Worm (Caenorhabditis elegans) whole organism, L1 larva: ENCODE data around the gene enpl-1.

Experiments
- C04F5.9 ChIP-seq: sonication (generic microtip); optimal IDR thresholded peaks from 2 replicates; lab custom pipeline; 2016; ENCODE audit warnings: missing genetic modification characterization, missing compliant biosample characterization
- C34B4.2 ChIP-seq: sonication (generic microtip); optimal IDR thresholded peaks from 2 replicates; lab custom pipeline; 2017; ENCODE audit warnings: mild to moderate bottlenecking, missing genetic modification characterization, missing compliant biosample characterization
- F16B12.6 ChIP-seq: fragments of 150-350 bp; optimal IDR thresholded peaks from 2 replicates; lab custom pipeline; 2014; ENCODE audit warnings: missing biosample characterization, missing genetic modification characterization
- aha-1 ChIP-seq: fragments of 150-350 bp; optimal IDR thresholded peaks from 2 replicates; lab custom pipeline; 2014; ENCODE audit warnings: missing biosample characterization, missing genetic modification characterization
- alr-1 ChIP-seq: fragments of 200-800 bp; sonication (Bioruptor generic); optimal IDR thresholded peaks from 2 replicates; lab custom pipeline; 2018; ENCODE audit warnings: borderline replicate concordance, mild to moderate bottlenecking, missing genetic modification characterization, missing compliant biosample characterization
- aly-2 ChIP-seq: fragments of 150-350 bp; optimal IDR thresholded peaks from 2 replicates; lab custom pipeline; 2014; ENCODE audit warnings: missing biosample characterization, missing genetic modification characterization
- blmp-1 ChIP-seq: fragments of 150-350 bp; optimal IDR thresholded peaks from 2 replicates; lab custom pipeline; 2014; ENCODE audit warnings: missing biosample characterization, missing genetic modification characterization
- ceh-63 ChIP-seq: fragments of 200-800 bp; sonication (Bioruptor generic); optimal IDR thresholded peaks from 2 replicates; lab custom pipeline; 2018; ENCODE audit warnings: mild to moderate bottlenecking, missing genetic modification characterization, missing compliant biosample characterization
- ceh-88 ChIP-seq: fragments of 200-800 bp; sonication (Bioruptor generic); IDR thresholded peaks from 2 replicates; pipeline ENCODE4 v1.3.6; 2022; ENCODE audit warnings: missing genetic modification characterization, missing compliant biosample characterization
- dpl-1 ChIP-seq, 3 experiments: fragments of 150-350 bp in 2 of 3; sonication (generic microtip) in 1 of 3; optimal IDR thresholded peaks; 2 replicates each; lab custom pipeline; 2014 to 2017; ENCODE audit warnings: missing biosample characterization in 3 of 3, missing genetic modification characterization in 3 of 3, missing genetic modification reagents in 3 of 3
- dsc-1 ChIP-seq: sonication (generic microtip); optimal IDR thresholded peaks from 2 replicates; lab custom pipeline; 2016; ENCODE audit warnings: mild to moderate bottlenecking, missing genetic modification characterization, missing compliant biosample characterization
- efl-1 ChIP-seq, 4 experiments: fragments of 150-350 bp; optimal IDR thresholded peaks in 3 of 4; peaks in 1 of 4; 1 replicate in 1 of 4; 2 replicates in 3 of 4; lab custom pipeline; 2014; ENCODE audit warnings: missing biosample characterization in 2 of 4, missing genetic modification characterization in 2 of 4, missing genetic modification reagents in 2 of 4
- efl-3 ChIP-seq: fragments of 200-800 bp; sonication (Bioruptor generic); optimal IDR thresholded peaks from 2 replicates; lab custom pipeline; 2018; ENCODE audit warnings: mild to moderate bottlenecking, missing genetic modification characterization, missing compliant biosample characterization
- egl-13 ChIP-seq: sonication (generic microtip); optimal IDR thresholded peaks from 2 replicates; lab custom pipeline; 2016; ENCODE audit warnings: missing genotype, missing genetic modification reagents, missing genetic modification characterization, missing compliant biosample characterization
- elt-3 ChIP-seq, 6 experiments: fragments of 150-350 bp in 1 of 6; sonication (generic microtip); optimal IDR thresholded peaks; 2 replicates each; lab custom pipeline; 2017 to 2018; ENCODE audit warnings: missing biosample characterization in 6 of 6, missing genetic modification characterization in 6 of 6, inconsistent platforms in 1 of 6
- fkh-10 ChIP-seq: sonication (generic microtip); optimal IDR thresholded peaks from 2 replicates; lab custom pipeline; 2017; ENCODE audit warnings: missing biosample characterization, missing genetic modification reagents, missing genetic modification characterization
- fkh-4 ChIP-seq: sonication (generic microtip); optimal IDR thresholded peaks from 2 replicates; lab custom pipeline; 2016; ENCODE audit warnings: missing compliant biosample characterization, missing genetic modification characterization, borderline replicate concordance
- fkh-8 ChIP-seq: sonication (generic microtip); optimal IDR thresholded peaks from 2 replicates; lab custom pipeline; 2016; ENCODE audit warnings: mild to moderate bottlenecking, missing genetic modification characterization, missing compliant biosample characterization
- grh-1 ChIP-seq: fragments of 200-800 bp; sonication (Bioruptor generic); IDR thresholded peaks from 2 replicates; pipeline ENCODE4 v1.3.6; 2022; ENCODE audit warnings: missing genetic modification reagents, missing genetic modification characterization, missing compliant biosample characterization
- hpl-2 ChIP-seq: fragments of 150-350 bp; optimal IDR thresholded peaks from 2 replicates; lab custom pipeline; 2014; ENCODE audit warnings: missing biosample characterization, missing genetic modification reagents, missing genetic modification characterization
- jun-1 ChIP-seq: fragments of 150-350 bp; optimal IDR thresholded peaks from 2 replicates; lab custom pipeline; 2014; ENCODE audit warnings: missing biosample characterization, missing genetic modification reagents, missing genetic modification characterization
- lin-13 ChIP-seq: fragments of 150-350 bp; optimal IDR thresholded peaks from 2 replicates; lab custom pipeline; 2014; ENCODE audit warnings: missing biosample characterization, missing genetic modification reagents, missing genetic modification characterization
- lin-14 ChIP-seq: fragments of 200-800 bp; sonication (Bioruptor generic); optimal IDR thresholded peaks from 2 replicates; lab custom pipeline; 2018; ENCODE audit warnings: mild to moderate bottlenecking, missing genetic modification characterization, moderate library complexity, missing compliant biosample characterization
- lin-39 ChIP-seq: fragments of 150-350 bp; optimal IDR thresholded peaks from 2 replicates; lab custom pipeline; 2014; ENCODE audit warnings: missing biosample characterization, missing genetic modification reagents, missing genetic modification characterization
- lir-3 ChIP-seq: sonication (generic microtip); optimal IDR thresholded peaks from 2 replicates; lab custom pipeline; 2016; ENCODE audit warnings: mild to moderate bottlenecking, missing genetic modification characterization, moderate library complexity, missing compliant biosample characterization; ENCODE audit not compliant: poor library complexity
- mab-9 ChIP-seq: fragments of 200-800 bp; sonication (Bioruptor generic); IDR thresholded peaks from 2 replicates; pipeline ENCODE4 v1.3.6; 2022; ENCODE audit warnings: missing genetic modification reagents, missing genetic modification characterization, missing compliant biosample characterization
- mdl-1 ChIP-seq, 2 experiments: fragments of 150-350 bp; optimal IDR thresholded peaks; 2 replicates each; lab custom pipeline; 2014 to 2017; ENCODE audit warnings: missing biosample characterization in 2 of 2, missing genetic modification characterization in 2 of 2, inconsistent platforms in 1 of 2
- nhr-19 ChIP-seq: fragments of 200-800 bp; sonication (Bioruptor generic); conservative IDR thresholded peaks from 2 replicates; pipeline ENCODE4 v1.3.6; 2022; ENCODE audit warnings: missing genetic modification characterization, missing compliant biosample characterization
- nhr-20 ChIP-seq: sonication (generic microtip); optimal IDR thresholded peaks from 2 replicates; lab custom pipeline; 2016; ENCODE audit warnings: mild to moderate bottlenecking, missing genetic modification characterization, missing compliant biosample characterization
- nhr-237 ChIP-seq: fragments of 150-350 bp; optimal IDR thresholded peaks from 2 replicates; lab custom pipeline; 2014; ENCODE audit warnings: missing biosample characterization, missing genetic modification characterization
- nhr-71 ChIP-seq: sonication (generic microtip); optimal IDR thresholded peaks from 2 replicates; lab custom pipeline; 2016; ENCODE audit warnings: mild to moderate bottlenecking, missing genetic modification characterization, moderate library complexity, missing compliant biosample characterization
- nhr-77 ChIP-seq: fragments of 150-350 bp; optimal IDR thresholded peaks from 2 replicates; lab custom pipeline; 2014; ENCODE audit warnings: missing biosample characterization, missing genetic modification characterization
- nhr-85 ChIP-seq: sonication (generic microtip); peaks from one replicate; lab custom pipeline; 2016; ENCODE audit warnings: missing genetic modification characterization, inconsistent platforms, missing compliant biosample characterization
- pax-3 ChIP-seq: fragments of 200-800 bp; sonication (Bioruptor generic); optimal IDR thresholded peaks from 2 replicates; lab custom pipeline; 2018; ENCODE audit warnings: mild to moderate bottlenecking, missing genetic modification characterization, moderate library complexity, missing compliant biosample characterization
- pqm-1 ChIP-seq: sonication (generic microtip); optimal IDR thresholded peaks from 3 replicates; lab custom pipeline; 2017; ENCODE audit warnings: missing biosample characterization, missing genetic modification characterization
- rnt-1 ChIP-seq: sonication (generic microtip); optimal IDR thresholded peaks from 2 replicates; lab custom pipeline; 2016; ENCODE audit warnings: mild to moderate bottlenecking, missing genetic modification characterization, moderate library complexity, missing compliant biosample characterization
- sptf-1 ChIP-seq: fragments of 150-350 bp; optimal IDR thresholded peaks from 2 replicates; lab custom pipeline; 2014; ENCODE audit warnings: missing biosample characterization, missing genetic modification characterization
- sup-37 ChIP-seq: fragments of 200-800 bp; sonication (Bioruptor generic); optimal IDR thresholded peaks from 2 replicates; lab custom pipeline; 2018; ENCODE audit warnings: mild to moderate bottlenecking, missing genetic modification characterization, missing compliant biosample characterization
- tbx-2 ChIP-seq: sonication (generic microtip); optimal IDR thresholded peaks from 2 replicates; lab custom pipeline; 2016; ENCODE audit warnings: missing genetic modification characterization, missing compliant biosample characterization
- unc-130 ChIP-seq: fragments of 150-350 bp; optimal IDR thresholded peaks from 2 replicates; lab custom pipeline; 2017; ENCODE audit warnings: missing biosample characterization, missing genetic modification characterization, inconsistent platforms
- xbp-1 ChIP-seq: sonication (generic microtip); optimal IDR thresholded peaks from 2 replicates; lab custom pipeline; 2016; ENCODE audit warnings: missing genetic modification characterization, missing compliant biosample characterization
- zag-1 ChIP-seq: fragments of 150-350 bp; optimal IDR thresholded peaks from 2 replicates; lab custom pipeline; 2014; ENCODE audit warnings: missing biosample characterization, missing genetic modification characterization
- ztf-4 ChIP-seq: fragments of 150-350 bp; optimal IDR thresholded peaks from 2 replicates; lab custom pipeline; 2014; ENCODE audit warnings: missing biosample characterization, missing genetic modification characterization

Gene enpl-1

DNA sequence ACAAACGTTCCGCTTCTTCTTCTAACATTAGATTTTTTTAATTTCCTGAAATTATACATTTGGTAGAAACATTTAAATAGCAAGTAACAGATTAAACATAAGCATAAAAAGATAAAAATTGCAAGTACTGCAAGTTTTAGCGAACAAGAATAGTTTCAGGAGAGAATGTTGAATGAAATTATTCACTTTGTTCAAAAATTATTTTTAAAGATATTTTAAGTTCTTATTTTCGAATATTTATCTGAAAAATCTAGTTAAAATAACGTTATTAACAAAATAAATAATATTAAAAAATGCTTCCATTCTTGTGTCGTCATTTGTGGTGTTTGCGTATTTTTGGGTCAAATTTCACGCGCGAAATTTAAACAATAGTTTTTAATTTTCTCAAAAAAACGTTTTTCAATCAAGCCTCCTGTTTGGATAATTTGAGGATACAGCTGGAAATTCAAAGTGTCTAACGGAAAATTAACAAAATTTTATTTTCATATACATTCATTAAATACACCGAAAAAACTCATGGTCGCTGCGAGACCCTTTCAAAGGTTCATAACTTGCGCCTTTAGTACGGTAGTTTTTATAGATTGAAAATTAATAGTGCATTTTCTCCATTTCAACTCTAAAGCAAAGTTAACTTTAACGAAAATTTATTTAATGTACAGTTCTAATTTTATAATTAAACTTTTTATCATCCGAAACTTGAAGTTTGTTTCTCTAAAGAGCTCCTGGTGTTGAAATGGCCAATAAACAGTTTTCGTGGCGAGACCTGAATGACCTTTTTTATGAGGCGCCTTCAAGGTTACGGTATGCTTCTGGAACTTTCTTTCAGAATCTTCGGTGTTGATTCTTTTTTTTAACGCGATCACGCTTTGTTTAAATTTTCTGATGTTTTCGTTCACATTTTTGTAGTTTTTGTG, 23.5 kb downstream of the enpl-1 start, which contains the start of gene skih-2 (continued):
- TF ChIP-seq sptf-1: no peak
- TF ChIP-seq efl-3 (GFP tag; lab: Kevin White, UChicago): no peak
- TF ChIP-seq rnt-1 (tag; lab: Kevin White, UChicago): peak; percentile 18
- TF ChIP-seq aly-2: no peak
- TF ChIP-seq lin-13 (GFP tag; lab: Kevin White, UChicago): no peak
- TF ChIP-seq efl-1 (optimal IDR thresholded peaks at IDR 0.05; lab: Kevin White, UChicago): peak; percentile 85 to 93
- TF ChIP-seq efl-1 (GFP tag; optimal IDR thresholded peaks at IDR 0.05 in 1 of 2; lab: Kevin White, UChicago): peak; percentile 95 to 99
- no peak for TF ChIP-seq alr-1
- TF ChIP-seq blmp-1 (tag; lab: Kevin White, UChicago): peak; percentile 27
- TF ChIP-seq lir-3: no peak
- no peak for TF ChIP-seq ztf-4
- TF ChIP-seq sup-37: no peak
- no peak for TF ChIP-seq grh-1 (GFP tag; lab: Robert Waterston, UW)
- TF ChIP-seq nhr-71 (tag; lab: Kevin White, UChicago): peak; percentile 64
- no peak for TF ChIP-seq fkh-4 (tag; lab: Kevin White, UChicago)
- TF ChIP-seq ceh-63 (GFP tag; lab: Kevin White, UChicago): no peak
- no peak for TF ChIP-seq nhr-237 (tag; lab: Kevin White, UChicago)
- TF ChIP-seq egl-13 (tag; lab: Kevin White, UChicago): no peak
- TF ChIP-seq pax-3 (tag; lab: Kevin White, UChicago): no peak
- peak; percentile 88 for TF ChIP-seq F16B12.6
- TF ChIP-seq nhr-77 (tag; lab: Kevin White, UChicago): no peak
- no peak for TF ChIP-seq lin-14
- TF ChIP-seq elt-3 (tag; optimal IDR thresholded peaks at IDR 0.05; lab: Kevin White, UChicago): no peak
- TF ChIP-seq hpl-2: no peak
- peak; percentile 49 for TF ChIP-seq tbx-2
- TF ChIP-seq lin-39 (tag; lab: Kevin White, UChicago): peak; percentile 18
- TF ChIP-seq fkh-8 (tag; lab: Kevin White, UChicago): no peak
- TF ChIP-seq C04F5.9 (tag; lab: Kevin White, UChicago): no peak
- peak; percentile 68 for TF ChIP-seq nhr-19
- TF ChIP-seq zag-1 (tag; lab: Kevin White, UChicago): peak; percentile 58
- TF ChIP-seq nhr-20: peak; percentile 36
- TF ChIP-seq ceh-88 (GFP tag; lab: Robert Waterston, UW): no peak
- TF ChIP-seq jun-1 (tag; lab: Kevin White, UChicago): no peak
- TF ChIP-seq nhr-85: peak; percentile 68
- peak; percentile 92 to 95 (median 93) for TF ChIP-seq dpl-1 (GFP tag; optimal IDR thresholded peaks at IDR 0.05; lab: Kevin White, UChicago)
- peak; percentile 78 for TF ChIP-seq xbp-1
- peak; percentile 37 for TF ChIP-seq dsc-1 (tag; lab: Kevin White, UChicago)
- no peak for TF ChIP-seq C34B4.2 (tag; lab: Kevin White, UChicago)
- TF ChIP-seq fkh-10 (GFP tag; lab: Kevin White, UChicago): no peak
- TF ChIP-seq mdl-1 (tag; optimal IDR thresholded peaks at IDR 0.05; lab: Kevin White, UChicago): no peak
- TF ChIP-seq pqm-1 (tag; lab: Kevin White, UChicago): no peak
- no peak for TF ChIP-seq mab-9 (GFP tag; lab: Robert Waterston, UW)
- TF ChIP-seq unc-130 (tag; lab: Kevin White, UChicago): no peak
- no peak for TF ChIP-seq aha-1 (tag; lab: Kevin White, UChicago)
